Worm (Caenorhabditis elegans): ENCODE results near the gene F32D8.12.

Gene F32D8.12

ce11 chrV:10894601-10895000, 3.8 kb upstream of the F32D8.12 start, which contains the start of the genes F32D8.14 and F32D8.5 (continued):
- no peak for TF ChIP-seq dmd-8 (GFP tag; IDR thresholded peaks at IDR 0.05)
- no peak for TF ChIP-seq ces-1 (GFP tag; optimal IDR thresholded peaks at IDR 0.05)
- no peak for TF ChIP-seq set-16 (GFP tag; IDR thresholded peaks at IDR 0.05)
- TF ChIP-seq dpl-1 (GFP tag; optimal IDR thresholded peaks at IDR 0.05) = peak; percentile 83
- TF ChIP-seq lim-7 (GFP tag; IDR thresholded peaks at IDR 0.05) = no peak
- TF ChIP-seq cey-2 (tag; optimal IDR thresholded peaks at IDR 0.05; ENCODE audit: borderline replicate concordance, insufficient read depth) = no peak
- TF ChIP-seq lsy-2 (tag; optimal IDR thresholded peaks at IDR 0.05) = peak in 1 of 2 experiments; percentile 90
- TF ChIP-seq F44E2.7 (GFP tag; IDR thresholded peaks at IDR 0.05) = no peak
- no peak for TF ChIP-seq lir-3 (tag; optimal IDR thresholded peaks at IDR 0.05)
- TF ChIP-seq dmd-9 (GFP tag; IDR thresholded peaks at IDR 0.05) = no peak
- TF ChIP-seq zip-11 (GFP tag; IDR thresholded peaks at IDR 0.05) = no peak
- TF ChIP-seq duxl-1 (tag; optimal IDR thresholded peaks at IDR 0.05; ENCODE audit: poor library complexity) = peak; percentile 74
- peak; percentile 64 for TF ChIP-seq T20F7.1 (GFP tag; optimal IDR thresholded peaks at IDR 0.05)
- TF ChIP-seq Y105C5A.15 (GFP tag; IDR thresholded peaks at IDR 0.05) = no peak
- no peak for TF ChIP-seq zfp-3 (GFP tag; conservative IDR thresholded peaks at IDR 0.05)
- no peak for TF ChIP-seq ceh-28 (tag; optimal IDR thresholded peaks at IDR 0.05)
- TF ChIP-seq F49E8.2 (tag; optimal IDR thresholded peaks at IDR 0.05; ENCODE audit: borderline replicate concordance) = no peak
- TF ChIP-seq nhr-10 (tag; optimal IDR thresholded peaks at IDR 0.05) = no peak
- TF ChIP-seq F26F4.8 (GFP tag; conservative IDR thresholded peaks at IDR 0.05) = no peak
- TF ChIP-seq attf-4 (tag; optimal IDR thresholded peaks at IDR 0.05) = no peak
- TF ChIP-seq lin-1 (GFP tag; IDR thresholded peaks at IDR 0.05) = no peak
- peak; percentile 54 for TF ChIP-seq rbr-2 (tag; optimal IDR thresholded peaks at IDR 0.05)
- no peak for TF ChIP-seq R02D3.7 (tag; optimal IDR thresholded peaks at IDR 0.05)
- TF ChIP-seq nhr-76 (tag; optimal IDR thresholded peaks at IDR 0.05) = no peak
- peak; percentile 46 for TF ChIP-seq dmd-6 (GFP tag; IDR thresholded peaks at IDR 0.05)
- TF ChIP-seq nhr-48 (tag; optimal IDR thresholded peaks at IDR 0.05) = peak; percentile 67
- TF ChIP-seq nhr-28 (tag; optimal IDR thresholded peaks at IDR 0.05) = peak; percentile 18
- no peak for TF ChIP-seq ama-1 (optimal IDR thresholded peaks at IDR 0.05)
- TF ChIP-seq spr-1 (tag; optimal IDR thresholded peaks at IDR 0.05) = peak; percentile 32
- peak; percentile 83 for TF ChIP-seq unc-130 (GFP tag; optimal IDR thresholded peaks at IDR 0.05)
- no peak for TF ChIP-seq ceh-44 (GFP tag; IDR thresholded peaks at IDR 0.05)
- TF ChIP-seq spr-3 (GFP tag; optimal IDR thresholded peaks at IDR 0.05) = no peak
- TF ChIP-seq ceh-20 (GFP tag; IDR thresholded peaks at IDR 0.05) = 0 out of 2 replicates have a peak, but pooled peaks have one; percentile 12
- peak; percentile 48 for TF ChIP-seq nhr-102 (tag; optimal IDR thresholded peaks at IDR 0.05)
- TF ChIP-seq ceh-62 (tag; optimal IDR thresholded peaks at IDR 0.05) = no peak
- TF ChIP-seq tag-97 (GFP tag; IDR thresholded peaks at IDR 0.05) = no peak
- no peak for TF ChIP-seq snpc-4 (tag; optimal IDR thresholded peaks at IDR 0.05)
- no peak for TF ChIP-seq zfp-2 (tag; optimal IDR thresholded peaks at IDR 0.05)
- no peak for TF ChIP-seq zip-2 (tag; optimal IDR thresholded peaks at IDR 0.05)
- TF ChIP-seq mxl-3 (GFP tag; optimal IDR thresholded peaks at IDR 0.05) = peak; percentile 50
- no peak for TF ChIP-seq daf-16 (GFP tag; optimal IDR thresholded peaks at IDR 0.05)
- TF ChIP-seq daf-16 (tag; optimal IDR thresholded peaks at IDR 0.05) = peak; percentile 27
- peak; percentile 63 for TF ChIP-seq hmg-1.1 (GFP tag; IDR thresholded peaks at IDR 0.05)
- TF ChIP-seq nhr-25 (tag; optimal IDR thresholded peaks at IDR 0.05; ENCODE audit: borderline replicate concordance, insufficient read depth) = no peak
- no peak for TF ChIP-seq saeg-2 (GFP tag; IDR thresholded peaks at IDR 0.05)
- TF ChIP-seq jun-1 (tag; optimal IDR thresholded peaks at IDR 0.05) = no peak
- TF ChIP-seq hlh-11 (tag; optimal IDR thresholded peaks at IDR 0.05) = peak; percentile 60
- TF ChIP-seq mxl-2 (GFP tag; conservative IDR thresholded peaks at IDR 0.05) = no peak
- no peak for TF ChIP-seq daf-8 (GFP tag; IDR thresholded peaks at IDR 0.05)
- no peak for TF ChIP-seq lin-29 (GFP tag; IDR thresholded peaks at IDR 0.05)
- TF ChIP-seq F10B5.3 (tag; optimal IDR thresholded peaks at IDR 0.05) = no peak
- no peak for TF ChIP-seq sdz-12 (GFP tag; optimal IDR thresholded peaks at IDR 0.05)
